Worm (Caenorhabditis elegans) whole organism, L2 larva: Measurements from ENCODE around the gene C49A9.4.

ENCODE experiments used
- F13H6.1 ChIP-seq: sonication (generic microtip); optimal IDR thresholded peaks from 2 replicates; lab custom pipeline; 2016; ENCODE audit warnings: missing genetic modification characterization, missing compliant biosample characterization
- R02D3.7 ChIP-seq: fragments of 150-350 bp; optimal IDR thresholded peaks from 2 replicates; lab custom pipeline; 2014; ENCODE audit warnings: missing biosample characterization, missing genetic modification characterization
- ZK546.5 ChIP-seq: sonication (generic microtip); optimal IDR thresholded peaks from 2 replicates; lab custom pipeline; 2017; ENCODE audit warnings: missing biosample characterization, missing genetic modification characterization
- alr-1 ChIP-seq: fragments of 150-350 bp; optimal IDR thresholded peaks from 2 replicates; lab custom pipeline; 2014; ENCODE audit warnings: missing biosample characterization, missing genetic modification characterization
- aly-2 ChIP-seq: fragments of 150-350 bp; optimal IDR thresholded peaks from 2 replicates; lab custom pipeline; 2014; ENCODE audit warnings: missing biosample characterization, missing genetic modification characterization
- ama-1 ChIP-seq: fragments of 150-350 bp; optimal IDR thresholded peaks from 2 replicates; lab custom pipeline; 2018; ENCODE audit warnings: inconsistent platforms
- blmp-1 ChIP-seq: sonication (generic microtip); optimal IDR thresholded peaks from 2 replicates; lab custom pipeline; 2017; ENCODE audit warnings: missing genetic modification characterization, mild to moderate bottlenecking, missing compliant biosample characterization, antibody characterized with exemption, moderate library complexity; ENCODE audit not compliant: insufficient read depth
- ceh-16 ChIP-seq: fragments of 150-350 bp; optimal IDR thresholded peaks from 2 replicates; lab custom pipeline; 2014; ENCODE audit warnings: missing biosample characterization, missing genetic modification characterization
- ceh-82 ChIP-seq: fragments of 150-350 bp; optimal IDR thresholded peaks from 2 replicates; lab custom pipeline; 2014; ENCODE audit warnings: missing biosample characterization, missing genetic modification characterization
- crh-2 ChIP-seq: sonication (generic microtip); optimal IDR thresholded peaks from 2 replicates; lab custom pipeline; 2017; ENCODE audit warnings: missing biosample characterization, missing genetic modification characterization
- dmd-4 ChIP-seq: sonication (generic microtip); optimal IDR thresholded peaks from 2 replicates; lab custom pipeline; 2017; ENCODE audit warnings: missing biosample characterization, missing genetic modification characterization
- egl-27 ChIP-seq: sonication (generic microtip); optimal IDR thresholded peaks from 3 replicates; lab custom pipeline; 2017; ENCODE audit warnings: missing biosample characterization, missing genetic modification reagents, missing genetic modification characterization
- elt-1 ChIP-seq: fragments of 150-350 bp; optimal IDR thresholded peaks from 2 replicates; lab custom pipeline; 2014; ENCODE audit warnings: missing biosample characterization, missing genetic modification characterization
- elt-3 ChIP-seq: sonication (generic microtip); optimal IDR thresholded peaks from 2 replicates; lab custom pipeline; 2017; ENCODE audit warnings: missing biosample characterization, missing genetic modification characterization
- fos-1 ChIP-seq: fragments of 150-350 bp; optimal IDR thresholded peaks from 2 replicates; lab custom pipeline; 2014; ENCODE audit warnings: missing biosample characterization, missing genetic modification characterization
- gmeb-1 ChIP-seq: fragments of 150-350 bp; optimal IDR thresholded peaks from 2 replicates; lab custom pipeline; 2014; ENCODE audit warnings: missing biosample characterization, missing genetic modification characterization
- lsy-2 ChIP-seq, 2 experiments: fragments of 150-350 bp in 1 of 2; sonication (generic microtip) in 1 of 2; optimal IDR thresholded peaks; 2 replicates each; lab custom pipeline; 2014 to 2017; ENCODE audit warnings: missing biosample characterization in 2 of 2, missing genetic modification characterization in 2 of 2
- mab-5 ChIP-seq: fragments of 150-350 bp; optimal IDR thresholded peaks from 2 replicates; lab custom pipeline; 2014; ENCODE audit warnings: missing biosample characterization, missing genetic modification characterization
- mbf-1 ChIP-seq: sonication (generic microtip); optimal IDR thresholded peaks from 2 replicates; lab custom pipeline; 2017; ENCODE audit warnings: missing biosample characterization, missing genetic modification characterization
- mdl-1 ChIP-seq, 2 experiments: fragments of 150-350 bp in 1 of 2; sonication (generic microtip) in 1 of 2; optimal IDR thresholded peaks; 2 replicates each; lab custom pipeline; 2017; ENCODE audit warnings: missing biosample characterization in 2 of 2, missing genetic modification characterization in 2 of 2
- nhr-11 ChIP-seq: fragments of 150-350 bp; optimal IDR thresholded peaks from 2 replicates; lab custom pipeline; 2014; ENCODE audit warnings: missing biosample characterization, missing genetic modification characterization
- nhr-12 ChIP-seq: fragments of 150-350 bp; optimal IDR thresholded peaks from 2 replicates; lab custom pipeline; 2014; ENCODE audit warnings: missing biosample characterization, missing genetic modification characterization
- nhr-129 ChIP-seq: fragments of 150-350 bp; optimal IDR thresholded peaks from 2 replicates; lab custom pipeline; 2014; ENCODE audit warnings: missing biosample characterization, missing genetic modification characterization
- nhr-21 ChIP-seq: fragments of 150-350 bp; optimal IDR thresholded peaks from 2 replicates; lab custom pipeline; 2014; ENCODE audit warnings: missing biosample characterization, missing genetic modification characterization
- nhr-23 ChIP-seq: fragments of 150-350 bp; optimal IDR thresholded peaks from 2 replicates; lab custom pipeline; 2014; ENCODE audit warnings: missing biosample characterization, missing genetic modification reagents, missing genetic modification characterization
- nhr-237 ChIP-seq: fragments of 150-350 bp; optimal IDR thresholded peaks from 2 replicates; lab custom pipeline; 2014; ENCODE audit warnings: missing biosample characterization, missing genetic modification characterization
- nhr-25 ChIP-seq: fragments of 150-350 bp; sonication (generic microtip); optimal IDR thresholded peaks from 3 replicates; lab custom pipeline; 2014; ENCODE audit warnings: missing biosample characterization, missing genetic modification characterization
- nhr-6 ChIP-seq: fragments of 150-350 bp; optimal IDR thresholded peaks from 2 replicates; lab custom pipeline; 2014; ENCODE audit warnings: missing biosample characterization, missing genetic modification characterization
- peb-1 ChIP-seq: fragments of 150-350 bp; optimal IDR thresholded peaks from 2 replicates; lab custom pipeline; 2014; ENCODE audit warnings: missing biosample characterization, missing genetic modification characterization
- sem-4 ChIP-seq: fragments of 150-350 bp; optimal IDR thresholded peaks from 2 replicates; lab custom pipeline; 2014; ENCODE audit warnings: missing biosample characterization, missing genetic modification reagents, missing genetic modification characterization
- skn-1 ChIP-seq: sonication (generic microtip); optimal IDR thresholded peaks from 2 replicates; lab custom pipeline; 2017; ENCODE audit warnings: missing biosample characterization, missing genetic modification characterization
- sma-3 ChIP-seq: sonication (generic microtip); optimal IDR thresholded peaks from 2 replicates; lab custom pipeline; 2016; ENCODE audit warnings: missing genetic modification reagents, missing genetic modification characterization, missing compliant biosample characterization
- snpc-4 ChIP-seq: fragments of 150-350 bp; optimal IDR thresholded peaks from 2 replicates; lab custom pipeline; 2014; ENCODE audit warnings: missing biosample characterization, missing genetic modification characterization
- unc-39 ChIP-seq: fragments of 150-350 bp; optimal IDR thresholded peaks from 2 replicates; lab custom pipeline; 2014; ENCODE audit warnings: missing biosample characterization, missing genetic modification characterization
- unc-55 ChIP-seq: fragments of 150-350 bp; sonication (generic microtip); optimal IDR thresholded peaks from 3 replicates; lab custom pipeline; 2014; ENCODE audit warnings: missing biosample characterization, missing genetic modification reagents, missing genetic modification characterization
- ztf-11 ChIP-seq: sonication (generic microtip); optimal IDR thresholded peaks from 2 replicates; lab custom pipeline; 2017; ENCODE audit warnings: missing biosample characterization, missing genetic modification characterization
- ztf-4 ChIP-seq: fragments of 150-350 bp; optimal IDR thresholded peaks from 2 replicates; lab custom pipeline; 2014; ENCODE audit warnings: missing biosample characterization, missing genetic modification characterization

The C49A9.4 gene

ce11 chrIV:6206294-6206776 is 13.2 kb upstream of the C49A9.4 start, which contains the start of gene C49A9.10 (continued):
- no peak for TF ChIP-seq ceh-16 (tag; lab: Kevin White, UChicago)
- no peak for TF ChIP-seq skn-1 (tag; lab: Kevin White, UChicago)
- TF ChIP-seq nhr-11, result no peak
- no peak for TF ChIP-seq aly-2
- TF ChIP-seq nhr-25 (tag; lab: Kevin White, UChicago), result peak; percentile 82
- TF ChIP-seq mbf-1 (tag; lab: Kevin White, UChicago), result no peak
- TF ChIP-seq nhr-23 (tag; lab: Kevin White, UChicago), result no peak
- no peak for TF ChIP-seq ama-1 (lab: Kevin White, UChicago)
- TF ChIP-seq unc-55 (GFP tag; lab: Kevin White, UChicago), result peak; percentile 93
- TF ChIP-seq ceh-82 (tag; lab: Kevin White, UChicago), result no peak
- TF ChIP-seq nhr-21 (tag; lab: Kevin White, UChicago), result peak; percentile 69

ce11 chrIV:6209337-6209736 is 10.2 kb upstream of the C49A9.4 start:
- TF ChIP-seq nhr-129 (peak; percentile 39), nhr-237 (no peak)

ce11 chrIV:6210574-6210973 is 8.9 kb upstream of the C49A9.4 start, which contains the start of the genes ugt-24 and C49A9.6:
ugt-24 (minus strand) TSS chrIV:6210720.
C49A9.6 (plus strand) TSS chrIV:6210936.
- TF ChIP-seq nhr-21 (tag; lab: Kevin White, UChicago) (no peak), fos-1 (tag; lab: Kevin White, UChicago) (peak; percentile 78), crh-2 (tag; lab: Kevin White, UChicago) (peak; percentile 7)

ce11 chrIV:6213403-6213802 is 6.1 kb upstream of the C49A9.4 start, which contains the start of gene C49A9.5:
C49A9.5 (plus strand) TSS chrIV:6213673.
- TF ChIP-seq F13H6.1 (tag; lab: Kevin White, UChicago), result no peak
- TF ChIP-seq alr-1 (tag; lab: Kevin White, UChicago), result no peak
- TF ChIP-seq mdl-1 (tag; optimal IDR thresholded peaks at IDR 0.05; lab: Kevin White, UChicago), result no peak
- no peak for TF ChIP-seq sma-3 (GFP tag; lab: Kevin White, UChicago)
- no peak for TF ChIP-seq snpc-4 (tag; lab: Kevin White, UChicago)
- no peak for TF ChIP-seq R02D3.7 (tag; lab: Kevin White, UChicago)
- no peak for TF ChIP-seq unc-39
- TF ChIP-seq elt-1, result no peak
- no peak for TF ChIP-seq mbf-1 (tag; lab: Kevin White, UChicago)
- no peak for TF ChIP-seq lsy-2 (tag; optimal IDR thresholded peaks at IDR 0.05; lab: Kevin White, UChicago)
- TF ChIP-seq gmeb-1 (tag; lab: Kevin White, UChicago), result no peak
- no peak for TF ChIP-seq sem-4 (tag; lab: Kevin White, UChicago)
- no peak for TF ChIP-seq ama-1 (lab: Kevin White, UChicago)
- no peak for TF ChIP-seq egl-27
- TF ChIP-seq ztf-4 (tag; lab: Kevin White, UChicago), result no peak
- no peak for TF ChIP-seq mab-5 (tag; lab: Kevin White, UChicago)
- TF ChIP-seq ceh-82 (tag; lab: Kevin White, UChicago), result no peak
- no peak for TF ChIP-seq blmp-1
- TF ChIP-seq, all 48 proteins: peak for 0

ce11 chrIV:6217066-6217465 is 2.4 kb upstream of the C49A9.4 start, which contains the start of gene C49A9.9:
C49A9.9 (plus strand) TSS chrIV:6217372.
- TF ChIP-seq fos-1 (tag; lab: Kevin White, UChicago) (peak; percentile 84), nhr-11 (no peak), ceh-82 (tag; lab: Kevin White, UChicago) (no peak), nhr-12 (tag; lab: Kevin White, UChicago) (no peak), peb-1 (no peak)

- TF ChIP-seq mab-5 (tag; lab: Kevin White, UChicago), result no peak
- no peak for TF ChIP-seq dmd-4 (tag; lab: Kevin White, UChicago)
- no peak for TF ChIP-seq sem-4 (tag; lab: Kevin White, UChicago)
- TF ChIP-seq mdl-1 (tag; optimal IDR thresholded peaks at IDR 0.05; lab: Kevin White, UChicago), result no peak
- TF ChIP-seq elt-3 (tag; lab: Kevin White, UChicago), result no peak
- no peak for TF ChIP-seq elt-1
- TF ChIP-seq ceh-16 (tag; lab: Kevin White, UChicago), result no peak
- TF ChIP-seq nhr-21 (tag; lab: Kevin White, UChicago), result no peak
- no peak for TF ChIP-seq nhr-11
- TF ChIP-seq ztf-11 (tag; lab: Kevin White, UChicago), result no peak
- TF ChIP-seq nhr-6 (tag; lab: Kevin White, UChicago), result no peak
- no peak for TF ChIP-seq lsy-2 (tag; optimal IDR thresholded peaks at IDR 0.05; lab: Kevin White, UChicago)
- no peak for TF ChIP-seq peb-1
- TF ChIP-seq ZK546.5 (tag; lab: Kevin White, UChicago), result no peak
These were observed 2.0 kb upstream of the C49A9.4 start for ce11 chrIV:6217503-6217902.
